Worm (Caenorhabditis elegans) whole organism, L4 larva: ENCODE data around the gene C32D5.11.
A peak's percentile ranks its signal among the peaks of the same experiment; 100 is the strongest.

Source experiments
- D1046.2 ChIP-seq: fragments of 200-800 bp; sonication (Bioruptor generic); IDR thresholded peaks from 2 replicates; pipeline ENCODE4 v1.3.6; 2022; ENCODE audit warnings: missing genetic modification characterization, missing compliant biosample characterization
- T20F7.1 ChIP-seq: fragments of 200-800 bp; sonication (Bioruptor generic); optimal IDR thresholded peaks from 2 replicates; lab custom pipeline; 2018; ENCODE audit warnings: mild to moderate bottlenecking, missing genetic modification characterization, missing compliant biosample characterization
- T26A8.4 ChIP-seq: fragments of 200-800 bp; sonication (Bioruptor generic); IDR thresholded peaks from 2 replicates; pipeline ENCODE4 v1.3.6; 2022; ENCODE audit warnings: missing genetic modification characterization, missing compliant biosample characterization
- aha-1 ChIP-seq: fragments of 150-350 bp; peaks from one replicate; lab custom pipeline; 2014; ENCODE audit warnings: missing biosample characterization, missing genetic modification characterization
- ama-1 ChIP-seq: fragments of 150-350 bp; optimal IDR thresholded peaks from 2 replicates; lab custom pipeline; 2014; ENCODE audit warnings: inconsistent platforms, mixed read lengths
- arid-1 ChIP-seq: fragments of 200-800 bp; sonication (Bioruptor generic); conservative IDR thresholded peaks from 2 replicates; pipeline ENCODE4 v1.3.6; 2022; ENCODE audit warnings: missing genetic modification reagents, missing genetic modification characterization, missing compliant biosample characterization
- ceh-20 ChIP-seq: fragments of 200-800 bp; sonication (Bioruptor generic); IDR thresholded peaks from 2 replicates; pipeline ENCODE4 v1.3.6; 2022; ENCODE audit warnings: missing genetic modification reagents, missing genetic modification characterization, missing compliant biosample characterization
- ceh-82 ChIP-seq: sonication (generic microtip); optimal IDR thresholded peaks from 2 replicates; lab custom pipeline; 2017; ENCODE audit warnings: missing biosample characterization, missing genetic modification characterization
- ces-1 ChIP-seq: fragments of 150-350 bp; sonication (generic microtip); optimal IDR thresholded peaks from 4 replicates; lab custom pipeline; 2014; ENCODE audit warnings: missing biosample characterization, missing genetic modification reagents, missing genetic modification characterization
- cey-2 ChIP-seq: sonication (generic microtip); optimal IDR thresholded peaks from 3 replicates; lab custom pipeline; 2017; ENCODE audit warnings: missing genetic modification characterization, mild to moderate bottlenecking, missing compliant biosample characterization, antibody characterized with exemption, borderline replicate concordance; ENCODE audit not compliant: insufficient read depth
- daf-12 ChIP-seq: fragments of 150-350 bp; optimal IDR thresholded peaks from 2 replicates; lab custom pipeline; 2014; ENCODE audit warnings: missing biosample characterization, missing genetic modification reagents, missing genetic modification characterization
- daf-16 ChIP-seq, 3 experiments: sonication (generic microtip); optimal IDR thresholded peaks; 2 replicates each; lab custom pipeline; 2016 to 2017; ENCODE audit warnings: missing genetic modification characterization in 3 of 3, missing genetic modification reagents in 3 of 3, mild to moderate bottlenecking in 2 of 3, missing compliant biosample characterization in 2 of 3, missing biosample characterization in 1 of 3, moderate library complexity in 1 of 3
- dmd-6 ChIP-seq: fragments of 200-800 bp; sonication (Bioruptor generic); IDR thresholded peaks from 2 replicates; pipeline ENCODE4 v1.3.6; 2022; ENCODE audit warnings: missing genetic modification reagents, missing genetic modification characterization, missing compliant biosample characterization
- dpl-1 ChIP-seq: fragments of 150-350 bp; optimal IDR thresholded peaks from 2 replicates; lab custom pipeline; 2014; ENCODE audit warnings: missing biosample characterization, missing genetic modification reagents, missing genetic modification characterization
- dve-1 ChIP-seq: sonication (generic microtip); optimal IDR thresholded peaks from 2 replicates; lab custom pipeline; 2017; ENCODE audit warnings: antibody characterized with exemption, mild to moderate bottlenecking, missing genetic modification characterization, missing compliant biosample characterization; ENCODE audit not compliant: insufficient read depth
- egl-43 ChIP-seq: fragments of 200-800 bp; sonication (Bioruptor generic); IDR thresholded peaks from 2 replicates; pipeline ENCODE4 v1.3.6; 2022; ENCODE audit warnings: missing genetic modification reagents, missing genetic modification characterization, missing compliant biosample characterization
- fos-1 ChIP-seq: fragments of 150-350 bp; optimal IDR thresholded peaks from 2 replicates; lab custom pipeline; 2014; ENCODE audit warnings: missing biosample characterization, missing genetic modification characterization
- hif-1 ChIP-seq, 2 experiments: sonication (generic microtip); optimal IDR thresholded peaks; 2 replicates each; lab custom pipeline; 2016 to 2017; ENCODE audit warnings: missing compliant biosample characterization in 2 of 2, missing genetic modification characterization in 2 of 2, missing genetic modification reagents in 2 of 2, missing genotype in 2 of 2, mild to moderate bottlenecking in 1 of 2
- hlh-11 ChIP-seq: fragments of 200-800 bp; sonication (Bioruptor generic); optimal IDR thresholded peaks from 2 replicates; lab custom pipeline; 2018; ENCODE audit warnings: mild to moderate bottlenecking, missing genetic modification characterization, missing compliant biosample characterization
- hlh-30 ChIP-seq: sonication (generic microtip); optimal IDR thresholded peaks from 2 replicates; lab custom pipeline; 2017; ENCODE audit warnings: antibody characterized with exemption, mild to moderate bottlenecking, missing genetic modification characterization, missing compliant biosample characterization; ENCODE audit not compliant: insufficient read depth
- hmg-1.1 ChIP-seq: fragments of 200-800 bp; sonication (Bioruptor generic); IDR thresholded peaks from 2 replicates; pipeline ENCODE4 v1.3.6; 2022; ENCODE audit warnings: missing genetic modification reagents, missing genetic modification characterization, missing compliant biosample characterization
- jun-1 ChIP-seq: fragments of 150-350 bp; optimal IDR thresholded peaks from 2 replicates; lab custom pipeline; 2014; ENCODE audit warnings: missing biosample characterization, missing genetic modification reagents, missing genetic modification characterization
- lim-7 ChIP-seq: fragments of 200-800 bp; sonication (Bioruptor generic); IDR thresholded peaks from 2 replicates; pipeline ENCODE4 v1.3.6; 2022; ENCODE audit warnings: missing genetic modification characterization, missing compliant biosample characterization
- lin-13 ChIP-seq: fragments of 150-350 bp; optimal IDR thresholded peaks from 2 replicates; lab custom pipeline; 2014; ENCODE audit warnings: missing biosample characterization, missing genetic modification reagents, missing genetic modification characterization
- lin-38 ChIP-seq: fragments of 200-800 bp; sonication (Bioruptor generic); IDR thresholded peaks from 2 replicates; pipeline ENCODE4 v1.3.6; 2022; ENCODE audit warnings: missing genetic modification reagents, missing genetic modification characterization, missing compliant biosample characterization
- lin-39 ChIP-seq: fragments of 150-350 bp; optimal IDR thresholded peaks from 2 replicates; lab custom pipeline; 2014; ENCODE audit warnings: missing biosample characterization, missing genetic modification reagents, missing genetic modification characterization
- lir-3 ChIP-seq: sonication (generic microtip); optimal IDR thresholded peaks from 2 replicates; lab custom pipeline; 2016; ENCODE audit warnings: mild to moderate bottlenecking, missing genetic modification characterization, missing compliant biosample characterization
- lsy-2 ChIP-seq, 2 experiments: fragments of 150-350 bp in 1 of 2; sonication (generic microtip) in 1 of 2; optimal IDR thresholded peaks; 2 replicates each; lab custom pipeline; 2014 to 2017; ENCODE audit warnings: missing biosample characterization in 2 of 2, missing genetic modification characterization in 2 of 2
- madf-5 ChIP-seq, 2 experiments: fragments of 200-800 bp; sonication (Bioruptor generic); IDR thresholded peaks; 2 replicates each; pipeline ENCODE4 v1.3.6; 2022; ENCODE audit warnings: missing compliant biosample characterization in 2 of 2, missing genetic modification characterization in 2 of 2
- mep-1 ChIP-seq: fragments of 150-350 bp; sonication (generic microtip); optimal IDR thresholded peaks from 3 replicates; lab custom pipeline; 2014; ENCODE audit warnings: missing biosample characterization, missing genetic modification characterization
- mes-2 ChIP-seq: sonication (generic microtip); optimal IDR thresholded peaks from 2 replicates; lab custom pipeline; 2016; ENCODE audit warnings: missing genotype, mild to moderate bottlenecking, missing genetic modification characterization, missing compliant biosample characterization; ENCODE audit not compliant: poor library complexity, severe bottlenecking
- mxl-2 ChIP-seq: fragments of 200-800 bp; sonication (Bioruptor generic); conservative IDR thresholded peaks from 2 replicates; pipeline ENCODE4 v1.3.6; 2022; ENCODE audit warnings: missing genetic modification reagents, missing genetic modification characterization, missing compliant biosample characterization
- nhr-11 ChIP-seq: fragments of 150-350 bp; optimal IDR thresholded peaks from 2 replicates; lab custom pipeline; 2014; ENCODE audit warnings: missing biosample characterization, missing genetic modification characterization
- nhr-28 ChIP-seq: fragments of 150-350 bp; optimal IDR thresholded peaks from 2 replicates; lab custom pipeline; 2014; ENCODE audit warnings: missing biosample characterization, missing genetic modification characterization
- nhr-48 ChIP-seq: sonication (generic microtip); optimal IDR thresholded peaks from 2 replicates; lab custom pipeline; 2016; ENCODE audit warnings: mild to moderate bottlenecking, missing genetic modification characterization, missing compliant biosample characterization
- rbr-2 ChIP-seq: sonication (generic microtip); optimal IDR thresholded peaks from 2 replicates; lab custom pipeline; 2016; ENCODE audit warnings: missing genotype, missing genetic modification characterization, missing compliant biosample characterization
- sdz-12 ChIP-seq: fragments of 200-800 bp; sonication (Bioruptor generic); optimal IDR thresholded peaks from 2 replicates; lab custom pipeline; 2018; ENCODE audit warnings: mild to moderate bottlenecking, missing genetic modification characterization, missing compliant biosample characterization
- spr-3 ChIP-seq: fragments of 200-800 bp; sonication (Bioruptor generic); optimal IDR thresholded peaks from 2 replicates; lab custom pipeline; 2018; ENCODE audit warnings: mild to moderate bottlenecking, missing genetic modification characterization, missing compliant biosample characterization
- unc-130 ChIP-seq: sonication (generic microtip); optimal IDR thresholded peaks from 2 replicates; lab custom pipeline; 2016; ENCODE audit warnings: missing genetic modification reagents, missing genetic modification characterization, missing compliant biosample characterization
- zag-1 ChIP-seq: fragments of 150-350 bp; optimal IDR thresholded peaks from 2 replicates; lab custom pipeline; 2014; ENCODE audit warnings: missing biosample characterization, missing genetic modification characterization
- ztf-7 ChIP-seq: fragments of 150-350 bp; optimal IDR thresholded peaks from 2 replicates; lab custom pipeline; 2014; ENCODE audit warnings: missing biosample characterization, missing genetic modification characterization

The C32D5.11 gene

ce11 chrII:6370110-6370509 lies 14.9 kb upstream of the C32D5.11 start (continued):
- TF ChIP-seq nhr-48 (tag; lab: Kevin White, UChicago) (peak; percentile 83), hif-1 (tag; optimal IDR thresholded peaks at IDR 0.05; lab: Kevin White, UChicago) (peak in 1 of 2 experiments; percentile 60), madf-5 (GFP tag; IDR thresholded peaks at IDR 0.05; lab: Robert Waterston, UW) (no peak), dmd-6 (GFP tag; lab: Robert Waterston, UW) (peak; percentile 80), dve-1 (tag; lab: Kevin White, UChicago) (peak; percentile 91), lsy-2 (tag; optimal IDR thresholded peaks at IDR 0.05; lab: Kevin White, UChicago) (peak; percentile 69 to 88), zag-1 (tag; lab: Kevin White, UChicago) (no peak), cey-2 (tag; lab: Kevin White, UChicago) (no peak), rbr-2 (tag; lab: Kevin White, UChicago) (peak; percentile 73)

- TF ChIP-seq ceh-82 (tag; lab: Kevin White, UChicago) (no peak), ztf-7 (tag; lab: Kevin White, UChicago) (peak; percentile 63)
- TF ChIP-seq, all 104 proteins: peak for 1
Observed at ce11 chrII:6366696-6367095, 11.4 kb upstream of the C32D5.11 start, which contains the start of gene ctsa-4.1. Gene ctsa-4.1 (plus strand): TSS chrII:6366996.

- TF ChIP-seq lin-38: peak; percentile 64
- TF ChIP-seq fos-1 (tag; lab: Kevin White, UChicago): no peak
- TF ChIP-seq unc-130 (GFP tag; lab: Kevin White, UChicago): peak; percentile 87
Observed at ce11 chrII:6365237-6365815, 10.1 kb upstream of the C32D5.11 start, which contains the start of the genes ani-2 and clec-88. Gene ani-2 (minus strand): TSS chrII:6365367. Gene clec-88 (plus strand): TSS chrII:6365722.

ce11 chrII:6360822-6361221 lies 5.6 kb upstream of the C32D5.11 start, which contains the start of gene K10B2.4:
Gene K10B2.4 (minus strand): TSS chrII:6360959.
- TF ChIP-seq lir-3 (tag; lab: Kevin White, UChicago) (no peak), hmg-1.1 (GFP tag; lab: Robert Waterston, UW) (peak; percentile 60), nhr-28 (peak; percentile 28), lin-38 (peak; percentile 81), rbr-2 (tag; lab: Kevin White, UChicago) (peak; percentile 48), egl-43 (no peak), daf-12 (tag; lab: Kevin White, UChicago) (no peak), T20F7.1 (GFP tag; lab: Kevin White, UChicago) (peak; percentile 57), dve-1 (tag; lab: Kevin White, UChicago) (peak; percentile 35), lsy-2 (tag; optimal IDR thresholded peaks at IDR 0.05; lab: Kevin White, UChicago) (peak in 1 of 2 experiments; percentile 87), jun-1 (tag; lab: Kevin White, UChicago) (no peak), dpl-1 (GFP tag; lab: Kevin White, UChicago) (peak; percentile 78), ama-1 (lab: Kevin White, UChicago) (peak; percentile 27), lin-13 (GFP tag; lab: Kevin White, UChicago) (peak; percentile 36), unc-130 (GFP tag; lab: Kevin White, UChicago) (no peak), ztf-7 (tag; lab: Kevin White, UChicago) (peak; percentile 20), hif-1 (tag; optimal IDR thresholded peaks at IDR 0.05; lab: Kevin White, UChicago) (peak in 1 of 2 experiments; percentile 8), mep-1 (tag; lab: Kevin White, UChicago) (peak; percentile 87), mes-2 (tag; lab: Kevin White, UChicago) (peak; percentile 90), ces-1 (GFP tag; lab: Kevin White, UChicago) (no peak), hlh-11 (tag; lab: Kevin White, UChicago) (peak; percentile 55), sdz-12 (GFP tag; lab: Kevin White, UChicago) (no peak), lin-39 (no peak), madf-5 (GFP tag; IDR thresholded peaks at IDR 0.05; lab: Robert Waterston, UW) (no peak), T26A8.4 (GFP tag; lab: Robert Waterston, UW) (0 out of 2 replicates have a peak, but pooled peaks have one; percentile 26), spr-3 (peak; percentile 7), lim-7 (no peak), D1046.2 (GFP tag; lab: Robert Waterston, UW) (no peak), arid-1 (GFP tag; lab: Robert Waterston, UW) (0 out of 2 replicates have a peak, but pooled peaks have one; percentile 16), mxl-2 (GFP tag; lab: Robert Waterston, UW) (no peak), aha-1 (peak; percentile 92), hlh-30 (peak; percentile 53), ceh-20 (GFP tag; lab: Robert Waterston, UW) (peak; percentile 46; the same call in 1 of the 2 replicates), daf-16 (GFP tag; optimal IDR thresholded peaks at IDR 0.05; lab: Kevin White, UChicago) (no peak), daf-16 (tag; optimal IDR thresholded peaks at IDR 0.05; lab: Kevin White, UChicago) (peak; percentile 67), nhr-11 (tag; lab: Kevin White, UChicago) (peak; percentile 8)
